Worm (Caenorhabditis elegans): ENCODE results near the gene srap-1.
"Not testable (repeated sequence)": the region's sequence is repeated elsewhere in the genome, so short reads cannot be mapped to it uniquely, and the experiment has no call there.

- not testable (repeated sequence) for TF ChIP-seq ets-4 (tag; optimal IDR thresholded peaks at IDR 0.05); ceh-45 (GFP tag; IDR thresholded peaks at IDR 0.05); unc-86 (tag; optimal IDR thresholded peaks at IDR 0.05); dmd-4 (tag; optimal IDR thresholded peaks at IDR 0.05; ENCODE audit: borderline replicate concordance); odd-2 (tag; optimal IDR thresholded peaks at IDR 0.05); tbx-7 (tag; optimal IDR thresholded peaks at IDR 0.05); ama-1 (optimal IDR thresholded peaks at IDR 0.05)
Observed at ce11 chrII:11168893-11169292, 34.1 kb upstream of the srap-1 start.

Measured in whole organism, late embryonic.